Fruit fly (Drosophila melanogaster) whole organism, adult: ENCODE results near the gene CG43333.

Experiments
- CG11617 ChIP-seq: fragments of 200-800 bp; sonication (Bioruptor generic); optimal IDR thresholded peaks from 2 replicates; lab custom pipeline; 2017; ENCODE audit warnings: mild to moderate bottlenecking, missing biosample characterization, missing genetic modification reagents, missing genetic modification characterization
- CG12768 ChIP-seq: fragments of 200-800 bp; sonication (Bioruptor generic); optimal IDR thresholded peaks from 2 replicates; lab custom pipeline; 2017; ENCODE audit warnings: missing biosample characterization, missing genetic modification characterization, mild to moderate bottlenecking, moderate library complexity, missing genetic modification reagents
- CG1620 ChIP-seq: fragments of 200-800 bp; sonication (Bioruptor generic); optimal IDR thresholded peaks from 2 replicates; lab custom pipeline; 2016; ENCODE audit warnings: missing biosample characterization, missing genetic modification characterization
- CG33017 ChIP-seq: fragments of 200-800 bp; sonication (Bioruptor generic); optimal IDR thresholded peaks from 2 replicates; lab custom pipeline; 2018; ENCODE audit warnings: missing biosample characterization, mild to moderate bottlenecking, missing genetic modification characterization, moderate library complexity
- CG5204 ChIP-seq: fragments of 200-800 bp; sonication (Bioruptor generic); optimal IDR thresholded peaks from 2 replicates; lab custom pipeline; 2016; ENCODE audit warnings: missing biosample characterization, missing genetic modification characterization
- CG7045 ChIP-seq: fragments of 200-800 bp; sonication (Bioruptor generic); optimal IDR thresholded peaks from 2 replicates; lab custom pipeline; 2017; ENCODE audit warnings: missing biosample characterization, mild to moderate bottlenecking, missing genetic modification characterization
- CG7101 ChIP-seq: fragments of 200-800 bp; sonication (Bioruptor generic); optimal IDR thresholded peaks from 2 replicates; lab custom pipeline; 2018; ENCODE audit warnings: missing biosample characterization, mild to moderate bottlenecking, missing genetic modification characterization, moderate library complexity
- Clk ChIP-seq: fragments of 200-800 bp; sonication (Bioruptor generic); optimal IDR thresholded peaks from 2 replicates; lab custom pipeline; 2017; ENCODE audit warnings: missing biosample characterization, missing genetic modification characterization
- Crg-1 ChIP-seq: fragments of 200-800 bp; sonication (Bioruptor generic); optimal IDR thresholded peaks from 2 replicates; lab custom pipeline; 2016; ENCODE audit warnings: missing biosample characterization, missing genetic modification characterization
- Hr96 ChIP-seq: fragments of 200-800 bp; sonication (Bioruptor generic); optimal IDR thresholded peaks from 2 replicates; lab custom pipeline; 2016; ENCODE audit warnings: missing biosample characterization, missing genetic modification characterization
- Mnt ChIP-seq: fragments of 200-800 bp; sonication (Bioruptor generic); optimal IDR thresholded peaks from 2 replicates; lab custom pipeline; 2016; ENCODE audit warnings: missing biosample characterization, mild to moderate bottlenecking, missing genetic modification characterization
- bab1 ChIP-seq: fragments of 200-800 bp; sonication (Bioruptor generic); optimal IDR thresholded peaks from 3 replicates; lab custom pipeline; 2019; ENCODE audit warnings: missing biosample characterization, mild to moderate bottlenecking, missing genetic modification characterization, moderate library complexity
- cic ChIP-seq: fragments of 200-800 bp; sonication (Bioruptor generic); optimal IDR thresholded peaks from 2 replicates; lab custom pipeline; 2017; ENCODE audit warnings: missing biosample characterization, mild to moderate bottlenecking, missing genetic modification characterization, moderate library complexity
- cnc ChIP-seq, 2 experiments: fragments of >200 bp; optimal IDR thresholded peaks; 2 replicates each; lab custom pipeline; 2017
- kay ChIP-seq: fragments of 200-800 bp; sonication (Bioruptor generic); peaks from one replicate; lab custom pipeline; 2016; ENCODE audit warnings: missing biosample characterization, missing genetic modification characterization, borderline replicate concordance
- ovo ChIP-seq: fragments of 200-800 bp; sonication (Bioruptor generic); optimal IDR thresholded peaks from 2 replicates; lab custom pipeline; 2016; ENCODE audit warnings: missing biosample characterization, missing genetic modification characterization
- pad ChIP-seq: fragments of 200-800 bp; sonication (Bioruptor generic); optimal IDR thresholded peaks from 3 replicates; lab custom pipeline; 2017; ENCODE audit warnings: missing biosample characterization, missing genetic modification characterization, mild to moderate bottlenecking, moderate library complexity, missing genetic modification reagents
- tj ChIP-seq: fragments of 200-800 bp; sonication (Bioruptor generic); optimal IDR thresholded peaks from 3 replicates; lab custom pipeline; 2017; ENCODE audit warnings: missing biosample characterization, mild to moderate bottlenecking, missing genetic modification characterization, moderate library complexity
- toe ChIP-seq: fragments of 200-800 bp; sonication (Bioruptor generic); optimal IDR thresholded peaks from 2 replicates; lab custom pipeline; 2016; ENCODE audit warnings: missing biosample characterization, missing genetic modification characterization

CG43333 gene

dm6 chr2L:14211367-14211766, 30.9 kb upstream of the CG43333 start:
- no peak for TF ChIP-seq CG11617

dm6 chr2L:14207593-14208236, 27.2 kb upstream of the CG43333 start:
- no peak for TF ChIP-seq ovo
- no peak for TF ChIP-seq CG5204
- no peak for TF ChIP-seq toe (GFP tag; lab: Kevin White, UChicago)
- no peak for TF ChIP-seq Clk (GFP tag; lab: Kevin White, UChicago)
- no peak for TF ChIP-seq Crg-1
- no peak for TF ChIP-seq CG7101 (tag; lab: Kevin White, UChicago)
- no peak for TF ChIP-seq Hr96
- no peak for TF ChIP-seq cic (GFP tag; lab: Kevin White, UChicago)

dm6 chr2L:14207134-14207533, 26.6 kb upstream of the CG43333 start:
- TF ChIP-seq tj (GFP tag; lab: Kevin White, UChicago) (peak; percentile 21), pad (GFP tag; lab: Kevin White, UChicago) (no peak)

dm6 chr2L:14203798-14204398, 23.4 kb upstream of the CG43333 start:
- TF ChIP-seq tj (GFP tag; lab: Kevin White, UChicago) = peak; percentile 98
- TF ChIP-seq CG12768 (GFP tag; lab: Kevin White, UChicago) = peak; percentile 22
- TF ChIP-seq CG7101 (tag; lab: Kevin White, UChicago) = no peak

- no peak for TF ChIP-seq CG1620 (GFP tag; lab: Kevin White, UChicago)
- no peak for TF ChIP-seq Clk (GFP tag; lab: Kevin White, UChicago)
- TF ChIP-seq tj (GFP tag; lab: Kevin White, UChicago) = peak; percentile 13
- TF ChIP-seq CG12768 (GFP tag; lab: Kevin White, UChicago) = no peak
- TF ChIP-seq CG5204 = no peak
- no peak for TF ChIP-seq CG11617
- no peak for TF ChIP-seq cnc (optimal IDR thresholded peaks at IDR 0.05; lab: Kevin White, UChicago)
- TF ChIP-seq pad (GFP tag; lab: Kevin White, UChicago) = no peak
- TF ChIP-seq bab1 (GFP tag; lab: Kevin White, UChicago) = no peak
These were observed 19.9 kb upstream of the CG43333 start for dm6 chr2L:14200393-14200792.

dm6 chr2L:14198341-14198740, 17.9 kb upstream of the CG43333 start:
- no peak for TF ChIP-seq Clk (GFP tag; lab: Kevin White, UChicago)
- TF ChIP-seq ovo = no peak
- no peak for TF ChIP-seq Crg-1
- TF ChIP-seq Mnt (GFP tag; lab: Kevin White, UChicago) = no peak
- TF ChIP-seq Hr96 = no peak
- TF ChIP-seq CG33017 (tag; lab: Kevin White, UChicago) = no peak

- TF ChIP-seq tj (GFP tag; lab: Kevin White, UChicago) (no peak), cnc (optimal IDR thresholded peaks at IDR 0.05; lab: Kevin White, UChicago) (no peak), cic (GFP tag; lab: Kevin White, UChicago) (no peak), CG5204 (no peak), kay (no peak), pad (GFP tag; lab: Kevin White, UChicago) (no peak), CG7045 (no peak), CG12768 (GFP tag; lab: Kevin White, UChicago) (no peak), Mnt (GFP tag; lab: Kevin White, UChicago) (no peak), CG33017 (tag; lab: Kevin White, UChicago) (no peak), ovo (no peak), CG11617 (no peak), Hr96 (no peak), CG1620 (GFP tag; lab: Kevin White, UChicago) (no peak), bab1 (GFP tag; lab: Kevin White, UChicago) (no peak)
These were observed 16.7 kb upstream of the CG43333 start for dm6 chr2L:14197195-14197594.

dm6 chr2L:14182896-14183550, 2.5 kb upstream of the CG43333 start:
- TF ChIP-seq CG11617 (no peak), Clk (GFP tag; lab: Kevin White, UChicago) (no peak)
